Fruit fly (Drosophila melanogaster) whole organism, embryonic: Measurements from ENCODE around the gene CG11737.

Experiments used
- ATbp ChIP-seq: fragments of 200-800 bp; sonication (Bioruptor generic); optimal IDR thresholded peaks from 2 replicates; lab custom pipeline; 2017; ENCODE audit warnings: missing biosample characterization, mild to moderate bottlenecking, missing genetic modification characterization, missing genetic modification reagents
- Bgb ChIP-seq: fragments of 200-800 bp; sonication (Bioruptor generic); IDR thresholded peaks from 2 replicates; pipeline ENCODE4 v1.3.6; 2022; ENCODE audit warnings: missing biosample characterization, missing genetic modification characterization; ENCODE audit not compliant: partially characterized antibody
- CG10274 ChIP-seq: fragments of 200-800 bp; sonication (Bioruptor generic); optimal IDR thresholded peaks from 3 replicates; lab custom pipeline; 2017; ENCODE audit warnings: missing biosample characterization, mild to moderate bottlenecking, missing genetic modification characterization
- CG10565 ChIP-seq: fragments of 200-800 bp; sonication (Bioruptor generic); optimal IDR thresholded peaks from 3 replicates; lab custom pipeline; 2016; ENCODE audit warnings: missing biosample characterization, mild to moderate bottlenecking, missing genetic modification characterization
- CG11456 ChIP-seq: fragments of 200-800 bp; sonication (Bioruptor generic); IDR thresholded peaks from 3 replicates; pipeline ENCODE4 v1.3.6; 2022; ENCODE audit warnings: missing biosample characterization, missing genetic modification characterization
- CG14014 ChIP-seq: fragments of 200-800 bp; sonication (Bioruptor generic); IDR thresholded peaks from 2 replicates; pipeline ENCODE4 v1.3.6; 2022; ENCODE audit warnings: missing biosample characterization, missing genetic modification characterization
- CG14050 ChIP-seq: fragments of 200-800 bp; sonication (Bioruptor generic); IDR thresholded peaks from 3 replicates; pipeline ENCODE4 v1.3.6; 2022; ENCODE audit warnings: missing biosample characterization, missing genetic modification characterization
- CG15514 ChIP-seq: fragments of 200-800 bp; sonication (Bioruptor generic); optimal IDR thresholded peaks from 3 replicates; lab custom pipeline; 2017; ENCODE audit warnings: missing biosample characterization, missing genetic modification characterization, mild to moderate bottlenecking, moderate library complexity, missing genetic modification reagents
- CG15696 ChIP-seq: fragments of 200-800 bp; sonication (Bioruptor generic); optimal IDR thresholded peaks from 2 replicates; lab custom pipeline; 2019; ENCODE audit warnings: missing biosample characterization, mild to moderate bottlenecking, missing genetic modification characterization, moderate library complexity
- CG16813 ChIP-seq: fragments of 200-800 bp; sonication (Bioruptor generic); IDR thresholded peaks from 3 replicates; pipeline ENCODE4 v1.3.6; 2022; ENCODE audit warnings: missing biosample characterization, missing genetic modification characterization; ENCODE audit not compliant: partially characterized antibody
- CG17568 ChIP-seq: fragments of 200-800 bp; sonication (Bioruptor generic); optimal IDR thresholded peaks from 2 replicates; lab custom pipeline; 2018; ENCODE audit warnings: missing biosample characterization, mild to moderate bottlenecking, missing genetic modification characterization, moderate library complexity
- CG18476 ChIP-seq: fragments of 200-800 bp; sonication (Bioruptor generic); optimal IDR thresholded peaks from 2 replicates; lab custom pipeline; 2016; ENCODE audit warnings: missing biosample characterization, mild to moderate bottlenecking, missing genetic modification characterization
- CG18764 ChIP-seq: fragments of 200-800 bp; sonication (Bioruptor generic); optimal IDR thresholded peaks from 3 replicates; lab custom pipeline; 2016; ENCODE audit warnings: missing biosample characterization, missing genetic modification characterization
- CG2116 ChIP-seq: fragments of 200-800 bp; sonication (Bioruptor generic); optimal IDR thresholded peaks from 3 replicates; lab custom pipeline; 2018; ENCODE audit warnings: missing biosample characterization, mild to moderate bottlenecking, missing genetic modification characterization
- CG31224 ChIP-seq: fragments of 200-800 bp; sonication (Bioruptor generic); IDR thresholded peaks from 2 replicates; pipeline ENCODE4 v1.3.6; 2022; ENCODE audit warnings: missing biosample characterization, missing genetic modification characterization
- CG31365 ChIP-seq: fragments of 200-800 bp; sonication (Bioruptor generic); optimal IDR thresholded peaks from 2 replicates; lab custom pipeline; 2018; ENCODE audit warnings: missing biosample characterization, mild to moderate bottlenecking, missing genetic modification characterization
- CG34376 ChIP-seq: fragments of 200-800 bp; sonication (Bioruptor generic); optimal IDR thresholded peaks from 2 replicates; lab custom pipeline; 2018; ENCODE audit warnings: missing biosample characterization, mild to moderate bottlenecking, missing genetic modification characterization
- CG34422 ChIP-seq: fragments of 200-800 bp; sonication (Bioruptor generic); IDR thresholded peaks from 3 replicates; pipeline ENCODE4 v1.3.6; 2022; ENCODE audit warnings: missing biosample characterization, missing genetic modification characterization
- CG6254 ChIP-seq: fragments of 200-800 bp; sonication (Bioruptor generic); optimal IDR thresholded peaks from 3 replicates; lab custom pipeline; 2017; ENCODE audit warnings: mild to moderate bottlenecking, missing biosample characterization, missing genetic modification reagents, missing genetic modification characterization
- CG6765 ChIP-seq: fragments of 200-800 bp; sonication (Bioruptor generic); optimal IDR thresholded peaks from 3 replicates; lab custom pipeline; 2017; ENCODE audit warnings: missing biosample characterization, mild to moderate bottlenecking, missing genetic modification characterization
- CG7928 ChIP-seq: fragments of 200-800 bp; sonication (Bioruptor generic); optimal IDR thresholded peaks from 2 replicates; lab custom pipeline; 2017; ENCODE audit warnings: missing biosample characterization, mild to moderate bottlenecking, missing genetic modification characterization
- CG8281 ChIP-seq: fragments of 200-800 bp; sonication (Bioruptor generic); optimal IDR thresholded peaks from 2 replicates; lab custom pipeline; 2018; ENCODE audit warnings: missing biosample characterization, mild to moderate bottlenecking, missing genetic modification characterization, moderate library complexity
- Dbx ChIP-seq: fragments of 200-800 bp; sonication (Bioruptor generic); IDR thresholded peaks from 3 replicates; pipeline ENCODE4 v1.3.6; 2022; ENCODE audit warnings: missing biosample characterization, missing genetic modification characterization
- Deaf1 ChIP-seq: fragments of 200-800 bp; optimal IDR thresholded peaks from 3 replicates; lab custom pipeline; 2019; ENCODE audit warnings: missing biosample characterization, mild to moderate bottlenecking, missing genetic modification characterization, moderate library complexity
- Dfd ChIP-seq, 2 experiments: fragments of >200 bp; optimal IDR thresholded peaks; 2 replicates each; lab custom pipeline; 2017; ENCODE audit warnings: missing biosample characterization in 2 of 2, missing genetic modification characterization in 2 of 2
- Doc3 ChIP-seq: fragments of 200-800 bp; sonication (Bioruptor generic); IDR thresholded peaks from 3 replicates; pipeline ENCODE4 v1.3.6; 2022; ENCODE audit warnings: missing biosample characterization, missing genetic modification characterization; ENCODE audit not compliant: partially characterized antibody
- Eip74EF ChIP-seq, 2 experiments: fragments of 200-800 bp in 1 of 2; fragments of >200 bp in 1 of 2; sonication (Bioruptor generic) in 1 of 2; optimal IDR thresholded peaks; 2 replicates each; lab custom pipeline; 2017 to 2019; ENCODE audit warnings: missing biosample characterization in 2 of 2, missing genetic modification characterization in 2 of 2, mild to moderate bottlenecking in 1 of 2, moderate library complexity in 1 of 2
- GATAe ChIP-seq: fragments of 200-800 bp; sonication (Bioruptor generic); conservative IDR thresholded peaks from 2 replicates; pipeline ENCODE4 v1.3.6; 2022; ENCODE audit warnings: missing biosample characterization, missing genetic modification characterization
- H2.0 ChIP-seq: fragments of 200-800 bp; sonication (Bioruptor generic); IDR thresholded peaks from 2 replicates; pipeline ENCODE4 v1.3.6; 2022; ENCODE audit warnings: missing biosample characterization, missing genetic modification characterization
- HmgZ ChIP-seq: fragments of 200-800 bp; sonication (Bioruptor generic); optimal IDR thresholded peaks from 2 replicates; lab custom pipeline; 2018; ENCODE audit warnings: missing biosample characterization, mild to moderate bottlenecking, missing genetic modification characterization
- PHDP ChIP-seq: fragments of 200-800 bp; sonication (Bioruptor generic); optimal IDR thresholded peaks from 3 replicates; lab custom pipeline; 2018; ENCODE audit warnings: missing biosample characterization, mild to moderate bottlenecking, missing genetic modification characterization, moderate library complexity
- Ravus ChIP-seq: fragments of 200-800 bp; sonication (Bioruptor generic); IDR thresholded peaks from 2 replicates; pipeline ENCODE4 v1.3.6; 2022; ENCODE audit warnings: missing biosample characterization, missing genetic modification characterization
- Sin3A ChIP-seq: fragments of >200 bp; optimal IDR thresholded peaks from 2 replicates; lab custom pipeline; 2018
- al ChIP-seq: fragments of 200-800 bp; sonication (Bioruptor generic); IDR thresholded peaks from 2 replicates; pipeline ENCODE4 v1.3.6; 2022; ENCODE audit warnings: missing biosample characterization, missing genetic modification characterization
- btn ChIP-seq: fragments of 200-800 bp; sonication (Bioruptor generic); optimal IDR thresholded peaks from 2 replicates; lab custom pipeline; 2016; ENCODE audit warnings: missing biosample characterization, missing genetic modification characterization
- dimm ChIP-seq: fragments of 200-800 bp; sonication (Bioruptor generic); IDR thresholded peaks from 2 replicates; pipeline ENCODE4 v1.3.6; 2022; ENCODE audit warnings: missing biosample characterization, missing genetic modification characterization
- fu2 ChIP-seq: fragments of 200-800 bp; sonication (Bioruptor generic); optimal IDR thresholded peaks from 2 replicates; lab custom pipeline; 2016; ENCODE audit warnings: missing biosample characterization, missing genetic modification characterization
- gce ChIP-seq: fragments of 200-800 bp; sonication (Bioruptor generic); IDR thresholded peaks from 3 replicates; pipeline ENCODE4 v1.3.6; 2022; ENCODE audit warnings: missing biosample characterization, missing genetic modification characterization
- grn ChIP-seq: fragments of 200-800 bp; sonication (Bioruptor generic); optimal IDR thresholded peaks from 3 replicates; lab custom pipeline; 2017; ENCODE audit warnings: missing biosample characterization, missing genetic modification characterization
- ham ChIP-seq: fragments of 200-800 bp; sonication (Bioruptor generic); IDR thresholded peaks from 2 replicates; pipeline ENCODE4 v1.3.6; 2022; ENCODE audit warnings: missing biosample characterization, missing genetic modification characterization
- kah ChIP-seq: fragments of 200-800 bp; sonication (Bioruptor generic); optimal IDR thresholded peaks from 2 replicates; lab custom pipeline; 2018; ENCODE audit warnings: missing biosample characterization, mild to moderate bottlenecking, missing genetic modification characterization
- mld ChIP-seq: fragments of 200-800 bp; sonication (Bioruptor generic); IDR thresholded peaks from 3 replicates; pipeline ENCODE4 v1.3.6; 2022; ENCODE audit warnings: missing biosample characterization, missing genetic modification characterization; ENCODE audit not compliant: partially characterized antibody
- odd ChIP-seq: fragments of 200-800 bp; sonication (Bioruptor generic); optimal IDR thresholded peaks from 2 replicates; lab custom pipeline; 2017; ENCODE audit warnings: missing biosample characterization, mild to moderate bottlenecking, missing genetic modification characterization
- otp ChIP-seq: fragments of 200-800 bp; sonication (Bioruptor generic); IDR thresholded peaks from 3 replicates; pipeline ENCODE4, ENCODE4 v1.3.6; 2022; ENCODE audit warnings: missing biosample characterization, missing genetic modification characterization
- run ChIP-seq: fragments of 200-800 bp; sonication (Bioruptor generic); optimal IDR thresholded peaks from 3 replicates; lab custom pipeline; 2018; ENCODE audit warnings: missing biosample characterization, mild to moderate bottlenecking, missing genetic modification characterization
- scrt ChIP-seq: fragments of 200-800 bp; sonication (Bioruptor generic); optimal IDR thresholded peaks from 2 replicates; lab custom pipeline; 2018; ENCODE audit warnings: missing biosample characterization, mild to moderate bottlenecking, missing genetic modification characterization, moderate library complexity
- sd ChIP-seq: fragments of 200-800 bp; sonication (Bioruptor generic); optimal IDR thresholded peaks from 3 replicates; lab custom pipeline; 2018; ENCODE audit warnings: missing biosample characterization, mild to moderate bottlenecking, missing genetic modification characterization, moderate library complexity
- tll ChIP-seq, 2 experiments: fragments of 200-800 bp in 1 of 2; fragments of >200 bp in 1 of 2; sonication (Bioruptor generic) in 1 of 2; optimal IDR thresholded peaks; 2 replicates each; lab custom pipeline; 2017 to 2019; ENCODE audit warnings: missing biosample characterization in 2 of 2, missing genetic modification characterization in 2 of 2, mild to moderate bottlenecking in 1 of 2, moderate library complexity in 1 of 2
- twi ChIP-seq: fragments of 200-800 bp; optimal IDR thresholded peaks from 2 replicates; lab custom pipeline; 2019; ENCODE audit warnings: missing biosample characterization, mild to moderate bottlenecking, missing genetic modification characterization, moderate library complexity
- z ChIP-seq: fragments of 200-800 bp; sonication (Bioruptor generic); IDR thresholded peaks from 3 replicates; pipeline ENCODE4 v1.3.6; 2022; ENCODE audit warnings: missing biosample characterization, missing genetic modification characterization

The CG11737 gene

DNA sequence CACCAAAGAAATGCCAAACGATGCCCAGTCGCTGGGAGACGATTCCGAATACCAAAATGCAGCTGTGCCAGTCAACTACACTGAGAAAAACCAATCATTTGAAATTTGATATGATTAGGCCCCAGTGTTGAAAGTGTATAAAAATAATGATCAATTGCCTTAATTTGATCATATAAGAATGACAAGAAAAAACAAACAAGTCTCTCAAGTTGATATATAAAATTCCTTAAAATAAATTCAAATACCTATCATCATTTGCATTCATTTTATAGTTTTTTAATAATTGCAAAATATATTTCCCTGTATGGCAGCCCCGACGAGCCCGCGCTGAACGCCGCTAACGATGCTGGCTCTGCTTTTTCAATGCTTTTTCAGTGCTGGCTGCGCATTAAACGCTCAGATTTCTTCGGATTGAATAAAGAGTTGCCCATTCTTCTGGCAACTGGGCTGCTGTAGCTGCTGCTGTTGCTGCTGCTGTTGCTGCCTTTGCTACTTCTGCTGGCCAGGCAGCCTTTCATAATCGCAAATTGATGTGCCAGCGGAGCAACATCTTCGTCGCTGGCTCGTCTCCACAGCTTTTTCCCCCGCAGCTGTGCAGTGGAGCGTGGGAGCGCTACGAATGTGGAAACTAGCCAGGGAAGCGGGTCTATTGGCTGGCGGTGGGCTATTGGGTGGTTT is 47.8 kb upstream of the CG11737 start:
- no peak for TF ChIP-seq CG16813
- no peak for TF ChIP-seq Doc3 (GFP tag; lab: Robert Waterston, UW)
- TF ChIP-seq al (GFP tag; lab: Robert Waterston, UW): no peak
- TF ChIP-seq Eip74EF (GFP tag; optimal IDR thresholded peaks at IDR 0.05; lab: Kevin White, UChicago): peak in 1 of 2 experiments; percentile 15
- TF ChIP-seq CG8281 (tag; lab: Kevin White, UChicago): no peak
- no peak for TF ChIP-seq run (tag; lab: Kevin White, UChicago)
- TF ChIP-seq scrt (GFP tag; lab: Kevin White, UChicago): no peak
- TF ChIP-seq CG34422 (GFP tag; lab: Robert Waterston, UW): no peak
- no peak for TF ChIP-seq CG18476 (GFP tag; lab: Kevin White, UChicago)
- no peak for TF ChIP-seq kah (GFP tag; lab: Kevin White, UChicago)
- TF ChIP-seq Dfd (GFP tag; optimal IDR thresholded peaks at IDR 0.05; lab: Kevin White, UChicago): no peak
- TF ChIP-seq mld (GFP tag; lab: Robert Waterston, UW): no peak
- TF ChIP-seq gce (GFP tag; lab: Robert Waterston, UW): 0 out of 3 replicates have a peak, but pooled peaks have one; percentile 39
- TF ChIP-seq CG31224: no peak
- TF ChIP-seq CG31365: no peak
- no peak for TF ChIP-seq CG6254 (GFP tag; lab: Kevin White, UChicago)
- no peak for TF ChIP-seq twi
- TF ChIP-seq Sin3A (lab: Kevin White, UChicago): no peak
- no peak for TF ChIP-seq Ravus
- no peak for TF ChIP-seq CG14050 (GFP tag; lab: Robert Waterston, UW)
- no peak for TF ChIP-seq CG14014 (GFP tag; lab: Robert Waterston, UW)
- TF ChIP-seq CG18764 (GFP tag; lab: Kevin White, UChicago): no peak
- no peak for TF ChIP-seq Dbx
- TF ChIP-seq GATAe: no peak
- TF ChIP-seq HmgZ (tag; lab: Kevin White, UChicago): no peak
- no peak for TF ChIP-seq otp
- TF ChIP-seq dimm (GFP tag; lab: Robert Waterston, UW): 0 out of 2 replicates have a peak, but pooled peaks have one; percentile 4
- no peak for TF ChIP-seq grn (GFP tag; lab: Kevin White, UChicago)
- TF ChIP-seq CG6765 (GFP tag; lab: Kevin White, UChicago): no peak
- no peak for TF ChIP-seq z (GFP tag; lab: Robert Waterston, UW)
- peak; percentile 19 for TF ChIP-seq ATbp (GFP tag; lab: Kevin White, UChicago)
- TF ChIP-seq ham: no peak
- TF ChIP-seq CG2116 (GFP tag; lab: Kevin White, UChicago): no peak
- no peak for TF ChIP-seq odd
- TF ChIP-seq tll (GFP tag; optimal IDR thresholded peaks at IDR 0.05; lab: Kevin White, UChicago): no peak
- no peak for TF ChIP-seq CG10565
- TF ChIP-seq CG17568 (GFP tag; lab: Kevin White, UChicago): no peak
- TF ChIP-seq fu2: no peak
- 0 out of 2 replicates have a peak, but pooled peaks have one; percentile 17 for TF ChIP-seq H2.0 (GFP tag; lab: Robert Waterston, UW)
- 0 out of 3 replicates have a peak, but pooled peaks have one; percentile 30 for TF ChIP-seq CG11456 (GFP tag; lab: Robert Waterston, UW)
- no peak for TF ChIP-seq Deaf1 (tag; lab: Kevin White, UChicago)
- no peak for TF ChIP-seq CG15514 (GFP tag; lab: Kevin White, UChicago)
- no peak for TF ChIP-seq CG34376 (GFP tag; lab: Kevin White, UChicago)
- TF ChIP-seq Bgb (GFP tag; lab: Robert Waterston, UW): no peak
- TF ChIP-seq PHDP (tag; lab: Kevin White, UChicago): peak; percentile 25
- TF ChIP-seq CG15696: no peak
- TF ChIP-seq sd (tag; lab: Kevin White, UChicago): peak; percentile 41
- TF ChIP-seq btn (GFP tag; lab: Kevin White, UChicago): no peak
- TF ChIP-seq CG10274 (GFP tag; lab: Kevin White, UChicago): no peak
- TF ChIP-seq CG7928 (GFP tag; lab: Kevin White, UChicago): no peak
